Fruit fly (Drosophila melanogaster) whole organism, embryonic: ENCODE measurements around the gene CG8051.

Experiments
- Atf3 ChIP-seq: fragments of 200-800 bp; sonication (Bioruptor generic); optimal IDR thresholded peaks from 3 replicates; lab custom pipeline; 2016; ENCODE audit warnings: missing biosample characterization, missing genetic modification characterization
- B-H2 ChIP-seq: fragments of 200-800 bp; sonication (Bioruptor generic); optimal IDR thresholded peaks from 2 replicates; lab custom pipeline; 2018; ENCODE audit warnings: missing biosample characterization, mild to moderate bottlenecking, missing genetic modification characterization
- C15 ChIP-seq: fragments of 200-800 bp; sonication (Bioruptor generic); IDR thresholded peaks from 3 replicates; pipeline ENCODE4 v1.3.6; 2022; ENCODE audit warnings: missing biosample characterization, missing genetic modification characterization
- CG10431 ChIP-seq: fragments of 200-800 bp; sonication (Bioruptor generic); optimal IDR thresholded peaks from 3 replicates; lab custom pipeline; 2018; ENCODE audit warnings: missing biosample characterization, mild to moderate bottlenecking, missing genetic modification characterization
- CG11398 ChIP-seq: fragments of 200-800 bp; sonication (Bioruptor generic); optimal IDR thresholded peaks from 2 replicates; lab custom pipeline; 2016; ENCODE audit warnings: missing biosample characterization, missing genetic modification characterization
- CG11560 ChIP-seq: fragments of 200-800 bp; sonication (Bioruptor generic); IDR thresholded peaks from 3 replicates; pipeline ENCODE4 v1.3.6; 2022; ENCODE audit warnings: missing biosample characterization, missing genetic modification characterization
- CG11723 ChIP-seq: fragments of 200-800 bp; sonication (Bioruptor generic); optimal IDR thresholded peaks from 2 replicates; lab custom pipeline; 2017; ENCODE audit warnings: missing biosample characterization, mild to moderate bottlenecking, missing genetic modification characterization
- CG13624 ChIP-seq: fragments of 200-800 bp; sonication (Bioruptor generic); optimal IDR thresholded peaks from 2 replicates; lab custom pipeline; 2016; ENCODE audit warnings: missing biosample characterization, missing genetic modification characterization
- CG13894 ChIP-seq: fragments of 200-800 bp; sonication (Bioruptor generic); optimal IDR thresholded peaks from 3 replicates; lab custom pipeline; 2018; ENCODE audit warnings: missing biosample characterization, mild to moderate bottlenecking, missing genetic modification characterization, moderate library complexity
- CG1792 ChIP-seq: fragments of 200-800 bp; sonication (Bioruptor generic); optimal IDR thresholded peaks from 2 replicates; lab custom pipeline; 2016; ENCODE audit warnings: missing biosample characterization, missing genetic modification characterization
- CG18476 ChIP-seq: fragments of 200-800 bp; sonication (Bioruptor generic); optimal IDR thresholded peaks from 2 replicates; lab custom pipeline; 2016; ENCODE audit warnings: missing biosample characterization, mild to moderate bottlenecking, missing genetic modification characterization
- CG2120 ChIP-seq: fragments of 200-800 bp; sonication (Bioruptor generic); optimal IDR thresholded peaks from 3 replicates; lab custom pipeline; 2016; ENCODE audit warnings: missing biosample characterization, missing genetic modification characterization
- CG31365 ChIP-seq: fragments of 200-800 bp; sonication (Bioruptor generic); optimal IDR thresholded peaks from 2 replicates; lab custom pipeline; 2018; ENCODE audit warnings: missing biosample characterization, mild to moderate bottlenecking, missing genetic modification characterization
- CG32767 ChIP-seq: fragments of 200-800 bp; sonication (Bioruptor generic); IDR thresholded peaks from 2 replicates; pipeline ENCODE4 v1.3.6; 2022; ENCODE audit warnings: missing biosample characterization, missing genetic modification characterization
- CG8290 ChIP-seq, 3 experiments: fragments of 200-800 bp; sonication (Bioruptor generic); optimal IDR thresholded peaks; 2 replicates each; lab custom pipeline; 2016 to 2019; ENCODE audit warnings: missing biosample characterization in 3 of 3, missing genetic modification characterization in 3 of 3, mild to moderate bottlenecking in 2 of 3, moderate library complexity in 1 of 3
- CG9817 ChIP-seq: fragments of 200-800 bp; sonication (Bioruptor generic); optimal IDR thresholded peaks from 2 replicates; lab custom pipeline; 2018; ENCODE audit warnings: missing biosample characterization, mild to moderate bottlenecking, missing genetic modification characterization, moderate library complexity
- CG9932 ChIP-seq: fragments of 200-800 bp; sonication (Bioruptor generic); IDR thresholded peaks from 2 replicates; pipeline ENCODE4 v1.3.6; 2022; ENCODE audit warnings: missing biosample characterization, missing genetic modification characterization
- Dfd ChIP-seq, 2 experiments: fragments of >200 bp; optimal IDR thresholded peaks; 2 replicates each; lab custom pipeline; 2017; ENCODE audit warnings: missing biosample characterization in 2 of 2, missing genetic modification characterization in 2 of 2
- Dip3 ChIP-seq: fragments of 200-800 bp; sonication (Bioruptor generic); optimal IDR thresholded peaks from 3 replicates; lab custom pipeline; 2016; ENCODE audit warnings: missing biosample characterization, missing genetic modification characterization
- E2f2 ChIP-seq: fragments of 200-800 bp; sonication (Bioruptor generic); IDR thresholded peaks from 2 replicates; pipeline ENCODE4 v1.3.6; 2022; ENCODE audit warnings: missing biosample characterization, missing genetic modification characterization
- Eip74EF ChIP-seq, 2 experiments: fragments of 200-800 bp in 1 of 2; fragments of >200 bp in 1 of 2; sonication (Bioruptor generic) in 1 of 2; optimal IDR thresholded peaks; 2 replicates each; lab custom pipeline; 2017 to 2019; ENCODE audit warnings: missing biosample characterization in 2 of 2, missing genetic modification characterization in 2 of 2, mild to moderate bottlenecking in 1 of 2, moderate library complexity in 1 of 2
- HLH3B ChIP-seq: fragments of 200-800 bp; sonication (Bioruptor generic); IDR thresholded peaks from 2 replicates; pipeline ENCODE4 v1.3.6; 2022; ENCODE audit warnings: missing biosample characterization, missing genetic modification characterization
- HLH54F ChIP-seq: fragments of 200-800 bp; sonication (Bioruptor generic); optimal IDR thresholded peaks from 3 replicates; lab custom pipeline; 2016; ENCODE audit warnings: missing biosample characterization, missing genetic modification characterization
- Med ChIP-seq: fragments of 200-800 bp; sonication (Bioruptor generic); peaks from one replicate; lab custom pipeline; 2016; ENCODE audit warnings: missing biosample characterization, missing genetic modification characterization, mild to moderate bottlenecking, inconsistent platforms, moderate library complexity
- Pdp1 ChIP-seq, 2 experiments: fragments of 200-800 bp; sonication (Bioruptor generic); optimal IDR thresholded peaks; 3 replicates each; lab custom pipeline; 2016; ENCODE audit warnings: missing biosample characterization in 2 of 2, missing genetic modification characterization in 2 of 2, mild to moderate bottlenecking in 1 of 2, moderate library complexity in 1 of 2
- Rfx ChIP-seq: fragments of 200-800 bp; sonication (Bioruptor generic); IDR thresholded peaks from 2 replicates; pipeline ENCODE4 v1.3.6; 2022; ENCODE audit warnings: missing biosample characterization, missing genetic modification characterization
- Xrp1 ChIP-seq: fragments of 200-800 bp; sonication (Bioruptor generic); IDR thresholded peaks from 2 replicates; pipeline ENCODE4 v1.3.6; 2022; ENCODE audit warnings: missing biosample characterization, missing genetic modification characterization
- ase ChIP-seq: fragments of 200-800 bp; sonication (Bioruptor generic); IDR thresholded peaks from 3 replicates; pipeline ENCODE4 v1.3.6; 2022; ENCODE audit warnings: missing biosample characterization, missing genetic modification characterization
- bbx ChIP-seq: fragments of 200-800 bp; sonication (Bioruptor generic); IDR thresholded peaks from 2 replicates; pipeline ENCODE4 v1.3.6; 2022; ENCODE audit warnings: missing biosample characterization, missing genetic modification characterization; ENCODE audit not compliant: partially characterized antibody
- br ChIP-seq: fragments of >200 bp; optimal IDR thresholded peaks from 2 replicates; lab custom pipeline; 2017
- cas ChIP-seq: fragments of 200-800 bp; sonication (Bioruptor generic); IDR thresholded peaks from 2 replicates; pipeline ENCODE4 v1.3.6; 2022; ENCODE audit warnings: missing biosample characterization, missing genetic modification characterization
- ci ChIP-seq: fragments of 200-800 bp; sonication (Bioruptor generic); IDR thresholded peaks from 3 replicates; pipeline ENCODE4 v1.3.6; 2022; ENCODE audit warnings: missing biosample characterization, missing genetic modification characterization
- crol ChIP-seq: fragments of 200-800 bp; sonication (Bioruptor generic); IDR thresholded peaks from 2 replicates; pipeline ENCODE4 v1.3.6; 2022; ENCODE audit warnings: missing biosample characterization, missing genetic modification characterization
- da ChIP-seq: fragments of 200-800 bp; sonication (Bioruptor generic); optimal IDR thresholded peaks from 2 replicates; lab custom pipeline; 2016; ENCODE audit warnings: missing biosample characterization, missing genetic modification characterization
- dysf ChIP-seq: fragments of 200-800 bp; sonication (Bioruptor generic); IDR thresholded peaks from 3 replicates; pipeline ENCODE4 v1.3.6; 2022; ENCODE audit warnings: missing biosample characterization, missing genetic modification characterization
- exex ChIP-seq: fragments of 200-800 bp; sonication (Bioruptor generic); optimal IDR thresholded peaks from 4 replicates; lab custom pipeline; 2018; ENCODE audit warnings: missing biosample characterization, mild to moderate bottlenecking, missing genetic modification characterization, moderate library complexity
- grn ChIP-seq: fragments of 200-800 bp; sonication (Bioruptor generic); optimal IDR thresholded peaks from 3 replicates; lab custom pipeline; 2017; ENCODE audit warnings: missing biosample characterization, missing genetic modification characterization
- hkb ChIP-seq, 2 experiments: fragments of 200-800 bp in 1 of 2; fragments of >200 bp in 1 of 2; sonication (Bioruptor generic) in 1 of 2; IDR thresholded peaks in 1 of 2; optimal IDR thresholded peaks in 1 of 2; 2 replicates each; pipeline versions ENCODE4 v1.3.6 to Lab custom; 2017 to 2022; ENCODE audit warnings: missing biosample characterization in 1 of 2, missing genetic modification characterization in 1 of 2
- oc ChIP-seq: fragments of 200-800 bp; sonication (Bioruptor generic); optimal IDR thresholded peaks from 2 replicates; lab custom pipeline; 2018; ENCODE audit warnings: missing biosample characterization, mild to moderate bottlenecking, missing genetic modification characterization, moderate library complexity
- pan ChIP-seq, 4 experiments: fragments of >200 bp in 3 of 4; fragments of 200-800 bp in 1 of 4; sonication (Bioruptor generic) in 1 of 4; optimal IDR thresholded peaks in 3 of 4; IDR thresholded peaks in 1 of 4; 2 replicates each; pipeline versions ENCODE4 v1.3.6 to Lab custom; 2017 to 2022; ENCODE audit warnings: missing biosample characterization in 2 of 4, missing genetic modification characterization in 2 of 4, mixed read lengths in 1 of 4
- pho ChIP-seq: fragments of 200-800 bp; sonication (Bioruptor generic); optimal IDR thresholded peaks from 2 replicates; lab custom pipeline; 2016; ENCODE audit warnings: missing biosample characterization, missing genetic modification characterization
- psq ChIP-seq: fragments of 200-800 bp; sonication (Bioruptor generic); optimal IDR thresholded peaks from 2 replicates; lab custom pipeline; 2017; ENCODE audit warnings: missing biosample characterization, missing genetic modification characterization
- ranshi ChIP-seq: fragments of 200-800 bp; sonication (Bioruptor generic); IDR thresholded peaks from 2 replicates; pipeline ENCODE4 v1.3.6; 2022; ENCODE audit warnings: missing biosample characterization, missing genetic modification characterization
- sens ChIP-seq: fragments of 200-800 bp; sonication (Bioruptor generic); peaks from one replicate; lab custom pipeline; 2016; ENCODE audit warnings: missing biosample characterization, missing genetic modification characterization
- shn ChIP-seq: fragments of 200-800 bp; sonication (Bioruptor generic); optimal IDR thresholded peaks from 3 replicates; lab custom pipeline; 2016; ENCODE audit warnings: missing biosample characterization, missing genetic modification characterization
- slbo ChIP-seq: fragments of 200-800 bp; sonication (Bioruptor generic); IDR thresholded peaks from 2 replicates; pipeline ENCODE4 v1.3.6; 2022; ENCODE audit warnings: missing biosample characterization, missing genetic modification characterization
- tgo ChIP-seq: fragments of 200-800 bp; sonication (Bioruptor generic); IDR thresholded peaks from 3 replicates; pipeline ENCODE4 v1.3.6; 2022; ENCODE audit warnings: missing biosample characterization, missing genetic modification characterization
- wdn ChIP-seq: fragments of 200-800 bp; sonication (Bioruptor generic); IDR thresholded peaks from 2 replicates; pipeline ENCODE4 v1.3.6; 2022; ENCODE audit warnings: missing biosample characterization, missing genetic modification characterization

The CG8051 gene

dm6 chrX:19317058-19317767 is 9.5 kb upstream of the CG8051 start (continued):
- no peak for TF ChIP-seq CG10431 (GFP tag; lab: Kevin White, UChicago)
- no peak for TF ChIP-seq cas
- TF ChIP-seq CG32767 (GFP tag; lab: Robert Waterston, UW): peak; percentile 38; the same call in 1 of the 2 replicates
- peak; percentile 7 for TF ChIP-seq oc
- TF ChIP-seq hkb (optimal IDR thresholded peaks at IDR 0.05; lab: Kevin White, UChicago): no peak
- TF ChIP-seq hkb (GFP tag; IDR thresholded peaks at IDR 0.05; lab: Robert Waterston, UW): peak; percentile 70
- no peak for TF ChIP-seq Atf3 (GFP tag; lab: Kevin White, UChicago)
- TF ChIP-seq Eip74EF (GFP tag; optimal IDR thresholded peaks at IDR 0.05; lab: Kevin White, UChicago): peak in 1 of 2 experiments; percentile 55
- TF ChIP-seq E2f2: peak; percentile 38; the same call in 1 of the 2 replicates
- no peak for TF ChIP-seq br (lab: Kevin White, UChicago)
- no peak for TF ChIP-seq Dfd (GFP tag; optimal IDR thresholded peaks at IDR 0.05; lab: Kevin White, UChicago)
- TF ChIP-seq slbo (GFP tag; lab: Robert Waterston, UW): peak; percentile 73
- peak; percentile 69 for TF ChIP-seq tgo (GFP tag; lab: Robert Waterston, UW)
- no peak for TF ChIP-seq da (GFP tag; lab: Kevin White, UChicago)
- 0 out of 2 replicates have a peak, but pooled peaks have one; percentile 30 for TF ChIP-seq Xrp1 (GFP tag; lab: Robert Waterston, UW)
- no peak for TF ChIP-seq CG11398

- TF ChIP-seq CG1792 (no peak), sens (GFP tag; lab: Kevin White, UChicago) (peak; percentile 70), HLH3B (GFP tag; lab: Robert Waterston, UW) (0 out of 2 replicates have a peak, but pooled peaks have one; percentile 5), dysf (GFP tag; lab: Robert Waterston, UW) (0 out of 3 replicates have a peak, but pooled peaks have one; percentile 4), wdn (GFP tag; lab: Robert Waterston, UW) (0 out of 2 replicates have a peak, but pooled peaks have one; percentile 8), shn (peak; percentile 12), Med (GFP tag; lab: Kevin White, UChicago) (peak; percentile 51), ase (GFP tag; lab: Robert Waterston, UW) (no peak), HLH54F (GFP tag; lab: Kevin White, UChicago) (peak; percentile 18), CG13624 (GFP tag; lab: Kevin White, UChicago) (peak; percentile 27), pan (optimal IDR thresholded peaks at IDR 0.05; lab: Kevin White, UChicago) (no peak), pan (GFP tag; optimal IDR thresholded peaks at IDR 0.05 in 1 of 2, IDR thresholded peaks at IDR 0.05 in 1 of 2) (no peak), Pdp1 (GFP tag; optimal IDR thresholded peaks at IDR 0.05; lab: Kevin White, UChicago) (peak in 1 of 2 experiments; percentile 39), B-H2 (GFP tag; lab: Kevin White, UChicago) (no peak), CG31365 (tag; lab: Kevin White, UChicago) (no peak), psq (GFP tag; lab: Kevin White, UChicago) (no peak), grn (GFP tag; lab: Kevin White, UChicago) (peak; percentile 91), crol (GFP tag; lab: Robert Waterston, UW) (peak; percentile 33; the same call in 1 of the 2 replicates), ranshi (0 out of 2 replicates have a peak, but pooled peaks have one; percentile 14), Rfx (GFP tag; lab: Robert Waterston, UW) (peak; percentile 29; the same call in 1 of the 2 replicates), exex (peak; percentile 55), CG2120 (GFP tag; lab: Kevin White, UChicago) (peak; percentile 17), bbx (no peak), CG11723 (GFP tag; lab: Kevin White, UChicago) (no peak), CG13894 (tag; lab: Kevin White, UChicago) (no peak), slbo (GFP tag; lab: Robert Waterston, UW) (0 out of 2 replicates have a peak, but pooled peaks have one; percentile 6), CG9932 (no peak), C15 (GFP tag; lab: Robert Waterston, UW) (no peak), CG9817 (peak; percentile 18), CG18476 (GFP tag; lab: Kevin White, UChicago) (no peak), ci (GFP tag; lab: Robert Waterston, UW) (no peak), Dip3 (GFP tag; lab: Kevin White, UChicago) (peak; percentile 15), CG11560 (tag; lab: Robert Waterston, UW) (no peak), pho (GFP tag; lab: Kevin White, UChicago) (peak; percentile 28), CG8290 (GFP tag; optimal IDR thresholded peaks at IDR 0.05; lab: Kevin White, UChicago) (no peak), CG8290 (tag; optimal IDR thresholded peaks at IDR 0.05; lab: Kevin White, UChicago) (peak in 1 of 2 experiments; percentile 21)
Measured at dm6 chrX:19316583-19316982, 8.9 kb upstream of the CG8051 start.
